Worm (Caenorhabditis elegans) whole organism, L4/young adult: ENCODE results near the gene srh-17.

ENCODE experiments used
- W03F9.2 ChIP-seq: fragments of 150-350 bp; optimal IDR thresholded peaks from 2 replicates; lab custom pipeline; 2014; ENCODE audit warnings: missing biosample characterization, missing genetic modification characterization
- him-1 ChIP-seq: sonication (generic microtip); optimal IDR thresholded peaks from 2 replicates; lab custom pipeline; 2016; ENCODE audit warnings: missing genotype, missing genetic modification reagents, missing genetic modification characterization, missing compliant biosample characterization

DNA sequence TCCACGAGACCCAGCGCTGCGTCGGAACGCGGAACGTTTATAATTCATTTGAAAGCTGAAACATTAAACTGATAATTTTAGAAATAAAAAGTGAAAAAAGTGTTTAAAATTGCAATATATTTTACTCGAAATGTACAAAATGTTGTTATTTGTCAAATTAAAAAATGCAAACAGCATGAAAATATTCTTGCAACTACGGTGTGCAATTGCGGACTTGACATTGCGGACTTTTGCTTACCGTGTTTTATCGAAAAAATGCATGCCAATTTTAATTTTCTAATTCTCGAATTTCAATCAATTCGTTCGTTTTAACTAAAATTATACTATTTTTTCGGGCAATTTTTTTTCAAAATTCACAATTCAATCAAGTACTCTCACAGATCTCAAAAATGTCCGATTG is 48.9 kb upstream of the srh-17 start, which contains the start of the genes R11H6.5 and ccnk-1:
- TF ChIP-seq W03F9.2 (tag; lab: Kevin White, UChicago) (peak; percentile 62), him-1 (no peak)
